Fruit fly (Drosophila melanogaster) whole organism, larva: Measurements from ENCODE around the gene CG13847.

Experiments used
- noc ChIP-seq: fragments of 200-800 bp; sonication (Bioruptor generic); optimal IDR thresholded peaks from 3 replicates; lab custom pipeline; 2019; ENCODE audit warnings: missing biosample characterization, mild to moderate bottlenecking, missing genetic modification characterization, moderate library complexity

Gene CG13847

DNA sequence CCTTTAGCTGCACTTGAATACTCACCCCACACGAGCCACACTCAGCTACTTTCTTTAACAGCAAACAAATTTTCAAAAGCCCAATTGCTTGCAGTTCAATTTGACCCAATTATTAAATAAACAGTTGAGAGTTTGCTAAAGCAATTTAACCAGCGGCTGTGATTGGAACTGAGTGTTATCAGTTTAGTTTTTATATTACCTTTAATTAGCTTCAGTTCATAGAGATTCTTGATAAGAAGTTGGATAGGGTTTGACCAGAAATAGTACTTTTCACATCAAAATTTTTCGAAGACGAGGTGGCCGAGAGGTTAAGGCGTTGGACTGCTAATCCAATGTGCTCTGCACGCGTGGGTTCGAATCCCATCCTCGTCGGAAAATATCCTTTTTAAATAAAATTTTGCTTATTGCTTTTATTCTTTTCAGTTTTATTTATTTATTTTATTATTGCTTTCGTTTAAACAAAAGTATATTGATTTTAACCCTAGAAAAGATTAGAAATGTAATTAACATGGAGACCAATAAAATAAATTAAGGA is 39.6 kb downstream of the CG13847 start:
- TF ChIP-seq noc = peak; percentile 3

DNA sequence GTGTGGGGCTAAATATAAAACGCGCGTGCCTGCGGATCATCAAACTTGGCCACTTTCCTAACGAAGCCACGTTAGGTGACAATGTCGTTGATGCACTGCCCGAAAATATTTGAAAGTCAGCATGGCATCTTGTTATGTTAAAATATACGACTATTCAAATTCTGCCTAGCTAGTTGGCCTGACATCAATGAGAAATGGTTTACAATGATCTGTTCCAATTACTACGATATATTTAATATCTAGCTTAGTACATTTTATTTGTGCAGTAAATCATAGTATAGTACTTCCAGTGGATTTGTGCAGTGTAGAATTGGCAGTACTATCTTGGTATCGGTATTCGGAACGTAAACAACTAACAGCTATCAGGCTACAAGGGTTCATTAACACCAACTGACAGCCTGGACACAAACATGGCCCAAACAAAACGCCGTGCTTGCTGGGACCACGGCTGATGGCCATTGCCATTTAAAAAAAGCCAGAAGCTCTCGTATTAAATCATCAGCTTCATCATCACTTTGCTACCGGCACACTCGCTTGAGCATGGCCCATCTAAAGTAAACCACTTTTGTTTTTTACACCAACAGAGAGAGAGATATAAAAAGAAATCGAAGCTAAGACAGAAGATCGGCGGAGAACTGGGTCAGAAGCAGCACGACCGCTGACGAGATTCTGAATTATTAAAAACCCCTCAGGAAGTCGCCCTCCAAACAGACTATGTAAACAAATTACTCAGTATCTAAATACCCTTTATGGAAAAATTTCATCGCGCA is 40.4 kb downstream of the CG13847 start:
- no peak for TF ChIP-seq noc

DNA sequence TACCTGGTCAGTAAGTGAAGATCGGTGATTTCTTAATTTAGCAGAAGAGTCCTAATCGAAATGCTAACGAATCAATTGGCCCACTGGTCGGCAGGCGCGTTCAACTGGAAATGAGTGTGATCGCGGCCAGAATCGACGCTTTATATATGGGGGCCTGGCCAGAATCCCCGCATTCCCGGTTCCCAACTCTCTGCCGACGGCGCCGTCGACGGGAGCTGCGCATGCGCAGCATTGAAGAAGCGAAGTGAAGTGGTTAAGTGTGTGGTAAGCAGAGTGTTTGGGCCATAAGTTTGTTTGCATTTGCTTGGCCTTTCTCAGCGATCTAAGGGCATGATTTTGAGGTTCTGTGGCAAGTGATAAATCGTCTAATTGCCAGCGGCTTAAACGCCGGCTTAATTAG is 41.9 kb downstream of the CG13847 start, which contains the start of gene CG13857:
Gene CG13857, minus strand, starts transcription at position 101 of the 400 bp plus-strand sequence.
- TF ChIP-seq noc = no peak

DNA sequence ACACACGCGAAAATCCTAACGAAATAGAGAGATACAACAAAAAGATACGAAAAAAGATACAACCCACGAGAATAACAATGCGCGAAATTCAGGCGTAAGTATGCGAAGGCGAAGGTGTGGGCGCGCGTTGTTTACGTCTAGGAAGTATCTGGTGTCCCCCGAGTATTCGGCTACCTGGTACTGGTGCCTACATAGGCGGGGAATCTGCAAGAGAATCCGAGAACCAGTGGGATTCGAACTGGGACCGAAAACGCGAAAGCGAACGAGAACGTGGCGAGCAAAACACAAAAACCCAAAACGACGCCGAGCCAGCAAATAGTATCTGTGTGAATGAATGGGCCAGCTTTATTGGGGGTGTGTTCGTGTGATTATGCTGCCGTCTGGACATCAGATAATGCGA is 45.8 kb downstream of the CG13847 start:
- TF ChIP-seq noc = no peak

DNA sequence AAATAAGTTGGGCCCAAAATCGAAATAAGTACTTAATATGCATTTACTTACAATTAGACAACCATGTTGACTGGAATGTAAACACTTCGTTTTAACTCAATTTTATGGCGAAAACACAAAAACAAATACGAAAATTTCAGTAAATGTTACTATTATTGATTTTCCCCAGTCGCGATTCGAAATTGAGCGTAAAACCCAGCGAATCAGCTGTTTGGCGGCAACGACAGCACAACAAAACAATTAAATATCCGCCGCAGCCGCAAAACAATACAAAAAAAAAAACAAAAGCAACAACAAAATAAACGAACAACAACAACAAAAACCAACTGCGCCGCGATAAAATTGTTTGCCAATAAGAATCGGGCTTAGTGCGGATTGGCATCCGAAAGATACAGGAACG is 46.3 kb downstream of the CG13847 start, which contains the start of the genes CAH8 and CG7059:
Gene CAH8, minus strand, starts transcription at position 101 of the 400 bp plus-strand sequence.
Gene CG7059, plus strand, starts transcription at position 167 of the 400 bp plus-strand sequence.
- TF ChIP-seq noc = no peak

DNA sequence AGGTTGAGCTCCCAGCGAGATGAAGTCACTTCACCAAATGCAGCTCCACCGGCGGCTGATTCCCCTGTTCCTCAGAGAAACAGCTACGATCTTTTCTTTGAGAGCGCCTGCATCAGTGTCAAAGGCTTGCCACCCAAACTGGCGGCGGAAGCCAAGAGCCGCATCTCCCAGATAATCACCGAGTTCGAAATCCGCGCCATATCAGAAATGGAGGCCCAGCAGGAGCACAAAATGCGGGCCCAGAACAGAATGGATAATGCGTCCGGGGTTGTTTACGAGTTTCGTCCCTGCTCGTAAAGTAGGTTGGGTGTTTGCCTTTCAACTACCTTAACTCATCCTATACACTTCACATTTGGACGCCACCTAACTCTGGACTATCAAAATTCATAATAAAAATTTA is 54.2 kb downstream of the CG13847 start, which contains the start of gene Gpdh3:
Gene Gpdh3, plus strand, starts transcription at position 301 of the 400 bp plus-strand sequence.
- no peak for TF ChIP-seq noc

DNA sequence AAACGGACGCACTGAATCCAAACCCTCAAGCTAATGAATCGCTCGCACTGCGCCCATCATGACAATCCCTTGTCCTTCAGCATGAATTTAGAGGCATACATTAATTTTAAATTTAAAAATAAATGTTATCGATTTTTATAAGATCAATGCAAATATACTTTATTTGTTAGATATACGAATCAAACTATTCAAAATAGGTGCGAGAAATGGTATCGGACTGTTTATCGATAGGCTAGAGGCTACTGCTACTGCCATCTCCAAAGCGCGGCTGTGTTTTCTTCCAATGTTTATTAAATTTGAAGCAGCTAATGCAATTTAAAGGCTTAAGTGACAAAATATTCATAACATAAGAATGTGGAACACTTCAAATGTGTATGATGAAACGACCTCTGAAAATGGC is 54.9 kb downstream of the CG13847 start, which contains the start of gene CG43342:
Gene CG43342, plus strand, starts transcription at position 264 of the 400 bp plus-strand sequence.
- TF ChIP-seq noc = no peak

DNA sequence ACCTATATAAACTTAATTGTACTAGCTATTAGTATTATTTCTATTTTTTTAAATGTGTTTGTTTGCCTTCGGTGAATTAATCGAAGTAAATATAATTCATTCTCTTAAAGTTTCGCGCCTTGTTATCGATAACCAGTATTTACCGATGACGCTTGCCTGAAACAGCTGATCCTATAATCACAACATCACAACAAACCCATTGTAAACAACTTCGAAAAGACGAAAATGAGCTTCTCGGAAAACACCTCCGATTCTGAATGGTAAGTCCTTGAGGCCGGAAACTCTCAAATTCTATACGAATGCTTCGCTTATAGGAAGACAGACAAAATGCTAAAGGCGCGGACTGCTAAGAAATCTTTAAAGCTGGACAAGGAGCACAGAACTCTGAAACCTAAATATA is 56.0 kb downstream of the CG13847 start, which contains the start of gene CG34149:
Gene CG34149, plus strand, starts transcription at position 187 of the 400 bp plus-strand sequence.
- TF ChIP-seq noc = no peak

DNA sequence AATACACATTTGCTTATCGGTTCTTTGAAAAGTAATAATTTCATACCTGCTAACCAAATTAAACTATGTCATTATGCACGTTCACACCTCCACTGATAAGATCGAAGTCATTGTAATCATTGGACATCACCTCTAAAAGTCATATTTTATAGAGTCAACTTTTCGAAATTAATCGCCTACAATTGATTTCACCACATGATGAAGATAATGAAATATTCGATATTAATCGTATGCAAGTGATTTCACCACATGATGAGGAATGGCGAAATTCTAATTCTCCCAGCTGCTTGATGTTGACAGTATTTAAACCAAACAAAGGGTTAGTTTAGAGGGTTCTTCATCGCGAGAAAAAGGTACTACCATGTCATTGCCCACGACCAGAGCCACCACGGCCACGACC is 60.3 kb downstream of the CG13847 start, which contains the start of gene CG18596:
Gene CG18596, plus strand, starts transcription at position 250 of the 400 bp plus-strand sequence.
- no peak for TF ChIP-seq noc
